Worm (Caenorhabditis elegans) whole organism, L3 larva: ENCODE results near the gene T14B1.1.

Experiments used
- ceh-9 ChIP-seq: sonication (generic microtip); optimal IDR thresholded peaks from 2 replicates; lab custom pipeline; 2018; ENCODE audit warnings: missing biosample characterization, missing genetic modification characterization
- egl-27 ChIP-seq: sonication (generic microtip); optimal IDR thresholded peaks from 4 replicates; lab custom pipeline; 2017; ENCODE audit warnings: missing biosample characterization, missing genetic modification reagents, missing genetic modification characterization
- elt-3 ChIP-seq, 3 experiments: fragments of 150-350 bp in 1 of 3; sonication (generic microtip) in 2 of 3; optimal IDR thresholded peaks; 2 replicates in 2 of 3; 4 replicates in 1 of 3; lab custom pipeline; 2014 to 2017; ENCODE audit warnings: missing biosample characterization in 3 of 3, missing genetic modification characterization in 3 of 3
- lin-15B ChIP-seq: fragments of 150-350 bp; optimal IDR thresholded peaks from 2 replicates; lab custom pipeline; 2014; ENCODE audit warnings: missing biosample characterization, missing genetic modification characterization
- snpc-4 ChIP-seq: fragments of 150-350 bp; optimal IDR thresholded peaks from 2 replicates; lab custom pipeline; 2014; ENCODE audit warnings: missing biosample characterization, missing genetic modification characterization
- zag-1 ChIP-seq: fragments of 150-350 bp; optimal IDR thresholded peaks from 2 replicates; lab custom pipeline; 2014; ENCODE audit warnings: missing biosample characterization, missing genetic modification characterization

ce11 chrX:9629552-9629951, 39.0 kb downstream of the T14B1.1 start:
- TF ChIP-seq egl-27 (tag; lab: Kevin White, UChicago) (no peak), ceh-9 (no peak), lin-15B (tag; lab: Kevin White, UChicago) (no peak), snpc-4 (tag; lab: Kevin White, UChicago) (no peak), zag-1 (no peak), elt-3 (tag; optimal IDR thresholded peaks at IDR 0.05; lab: Kevin White, UChicago) (no peak)
